Fruit fly (Drosophila melanogaster) whole organism, embryonic: ENCODE measurements around the gene et.

ENCODE experiments used
- B-H1 ChIP-seq: fragments of 200-800 bp; sonication (Bioruptor generic); IDR thresholded peaks from 3 replicates; pipeline ENCODE4 v1.3.6; 2022; ENCODE audit warnings: missing biosample characterization, missing genetic modification characterization
- B-H2 ChIP-seq: fragments of 200-800 bp; sonication (Bioruptor generic); optimal IDR thresholded peaks from 2 replicates; lab custom pipeline; 2018; ENCODE audit warnings: missing biosample characterization, mild to moderate bottlenecking, missing genetic modification characterization
- Blimp-1 ChIP-seq: fragments of 200-800 bp; sonication (Bioruptor generic); optimal IDR thresholded peaks from 3 replicates; lab custom pipeline; 2018; ENCODE audit warnings: missing biosample characterization, missing genetic modification characterization, mild to moderate bottlenecking, moderate library complexity, missing genetic modification reagents
- CG10274 ChIP-seq: fragments of 200-800 bp; sonication (Bioruptor generic); optimal IDR thresholded peaks from 3 replicates; lab custom pipeline; 2017; ENCODE audit warnings: missing biosample characterization, mild to moderate bottlenecking, missing genetic modification characterization
- CG11456 ChIP-seq: fragments of 200-800 bp; sonication (Bioruptor generic); IDR thresholded peaks from 3 replicates; pipeline ENCODE4 v1.3.6; 2022; ENCODE audit warnings: missing biosample characterization, missing genetic modification characterization
- CG13123 ChIP-seq: fragments of 200-800 bp; sonication (Bioruptor generic); optimal IDR thresholded peaks from 2 replicates; lab custom pipeline; 2016; ENCODE audit warnings: missing biosample characterization, missing genetic modification characterization
- CG15479 ChIP-seq: fragments of 200-800 bp; sonication (Bioruptor generic); optimal IDR thresholded peaks from 3 replicates; lab custom pipeline; 2019; ENCODE audit warnings: missing biosample characterization, mild to moderate bottlenecking, missing genetic modification characterization, moderate library complexity
- CG15514 ChIP-seq: fragments of 200-800 bp; sonication (Bioruptor generic); optimal IDR thresholded peaks from 3 replicates; lab custom pipeline; 2017; ENCODE audit warnings: missing biosample characterization, missing genetic modification characterization, mild to moderate bottlenecking, moderate library complexity, missing genetic modification reagents
- CG17186 ChIP-seq: fragments of 200-800 bp; sonication (Bioruptor generic); optimal IDR thresholded peaks from 3 replicates; lab custom pipeline; 2017; ENCODE audit warnings: missing biosample characterization, missing genetic modification reagents, missing genetic modification characterization
- CG18599 ChIP-seq: fragments of 200-800 bp; sonication (Bioruptor generic); optimal IDR thresholded peaks from 3 replicates; lab custom pipeline; 2017; ENCODE audit warnings: missing biosample characterization, missing genetic modification characterization, mild to moderate bottlenecking, moderate library complexity, missing genetic modification reagents
- CG18764 ChIP-seq: fragments of 200-800 bp; sonication (Bioruptor generic); optimal IDR thresholded peaks from 3 replicates; lab custom pipeline; 2016; ENCODE audit warnings: missing biosample characterization, missing genetic modification characterization
- CG2712 ChIP-seq: fragments of 200-800 bp; optimal IDR thresholded peaks from 3 replicates; lab custom pipeline; 2019; ENCODE audit warnings: missing biosample characterization, mild to moderate bottlenecking, missing genetic modification characterization, moderate library complexity
- CG30403 ChIP-seq: fragments of 200-800 bp; sonication (Bioruptor generic); optimal IDR thresholded peaks from 3 replicates; lab custom pipeline; 2016; ENCODE audit warnings: missing biosample characterization, missing genetic modification characterization
- CG31388 ChIP-seq: fragments of 200-800 bp; sonication (Bioruptor generic); optimal IDR thresholded peaks from 2 replicates; lab custom pipeline; 2016; ENCODE audit warnings: missing biosample characterization, missing genetic modification characterization
- CG33213 ChIP-seq: fragments of 200-800 bp; sonication (Bioruptor generic); optimal IDR thresholded peaks from 3 replicates; lab custom pipeline; 2016; ENCODE audit warnings: missing biosample characterization, missing genetic modification characterization
- CG34376 ChIP-seq: fragments of 200-800 bp; sonication (Bioruptor generic); optimal IDR thresholded peaks from 2 replicates; lab custom pipeline; 2018; ENCODE audit warnings: missing biosample characterization, mild to moderate bottlenecking, missing genetic modification characterization
- CG4328 ChIP-seq: fragments of 200-800 bp; sonication (Bioruptor generic); optimal IDR thresholded peaks from 3 replicates; lab custom pipeline; 2017; ENCODE audit warnings: missing biosample characterization, missing genetic modification reagents, missing genetic modification characterization
- CG43689 ChIP-seq: fragments of 200-800 bp; sonication (Bioruptor generic); IDR thresholded peaks from 2 replicates; pipeline ENCODE4 v1.3.6; 2022; ENCODE audit warnings: missing biosample characterization, missing genetic modification characterization
- CG6654 ChIP-seq: fragments of 200-800 bp; sonication (Bioruptor generic); optimal IDR thresholded peaks from 2 replicates; lab custom pipeline; 2017; ENCODE audit warnings: missing biosample characterization, mild to moderate bottlenecking, missing genetic modification characterization
- CG6791 ChIP-seq: fragments of 200-800 bp; sonication (Bioruptor generic); IDR thresholded peaks from 3 replicates; pipeline ENCODE4 v1.3.6; 2022; ENCODE audit warnings: missing biosample characterization, missing genetic modification characterization; ENCODE audit not compliant: partially characterized antibody
- CG6813 ChIP-seq: fragments of 200-800 bp; sonication (Bioruptor generic); optimal IDR thresholded peaks from 2 replicates; lab custom pipeline; 2017; ENCODE audit warnings: missing biosample characterization, missing genetic modification characterization, mild to moderate bottlenecking, moderate library complexity, missing genetic modification reagents
- CTCF ChIP-seq: fragments of 200-800 bp; sonication (Bioruptor generic); optimal IDR thresholded peaks from 2 replicates; lab custom pipeline; 2017; ENCODE audit warnings: missing biosample characterization, mild to moderate bottlenecking, missing genetic modification characterization, moderate library complexity
- ERR ChIP-seq: fragments of 200-800 bp; sonication (Bioruptor generic); optimal IDR thresholded peaks from 2 replicates; lab custom pipeline; 2016; ENCODE audit warnings: missing biosample characterization, missing genetic modification characterization
- Eip74EF ChIP-seq, 2 experiments: fragments of 200-800 bp in 1 of 2; fragments of >200 bp in 1 of 2; sonication (Bioruptor generic) in 1 of 2; optimal IDR thresholded peaks; 2 replicates each; lab custom pipeline; 2017 to 2019; ENCODE audit warnings: missing biosample characterization in 2 of 2, missing genetic modification characterization in 2 of 2, mild to moderate bottlenecking in 1 of 2, moderate library complexity in 1 of 2
- Gsc ChIP-seq: fragments of 200-800 bp; sonication (Bioruptor generic); IDR thresholded peaks from 2 replicates; pipeline ENCODE4 v1.3.6; 2022; ENCODE audit warnings: missing biosample characterization, missing genetic modification characterization
- HLHmδ ChIP-seq: fragments of 200-800 bp; sonication (Bioruptor generic); optimal IDR thresholded peaks from 2 replicates; lab custom pipeline; 2018; ENCODE audit warnings: missing biosample characterization, mild to moderate bottlenecking, missing genetic modification characterization, moderate library complexity
- HmgZ ChIP-seq: fragments of 200-800 bp; sonication (Bioruptor generic); optimal IDR thresholded peaks from 2 replicates; lab custom pipeline; 2018; ENCODE audit warnings: missing biosample characterization, mild to moderate bottlenecking, missing genetic modification characterization
- Hr51 ChIP-seq, 2 experiments: fragments of 200-800 bp; sonication (Bioruptor generic); optimal IDR thresholded peaks; 2 replicates in 1 of 2; 3 replicates in 1 of 2; lab custom pipeline; 2016 to 2018; ENCODE audit warnings: missing biosample characterization in 2 of 2, missing genetic modification characterization in 2 of 2, mild to moderate bottlenecking in 1 of 2, moderate library complexity in 1 of 2
- NC2β ChIP-seq: fragments of 200-800 bp; sonication (Bioruptor generic); optimal IDR thresholded peaks from 2 replicates; lab custom pipeline; 2016; ENCODE audit warnings: missing biosample characterization, missing genetic modification characterization
- Optix ChIP-seq: fragments of 200-800 bp; sonication (Bioruptor generic); IDR thresholded peaks from 3 replicates; pipeline ENCODE4 v1.3.6; 2022; ENCODE audit warnings: missing biosample characterization, missing genetic modification characterization
- PHDP ChIP-seq: fragments of 200-800 bp; sonication (Bioruptor generic); optimal IDR thresholded peaks from 3 replicates; lab custom pipeline; 2018; ENCODE audit warnings: missing biosample characterization, mild to moderate bottlenecking, missing genetic modification characterization, moderate library complexity
- Sox102F ChIP-seq: fragments of 200-800 bp; sonication (Bioruptor generic); optimal IDR thresholded peaks from 2 replicates; lab custom pipeline; 2018; ENCODE audit warnings: missing biosample characterization, mild to moderate bottlenecking, missing genetic modification characterization, moderate library complexity
- Sry-β ChIP-seq: fragments of 200-800 bp; sonication (Bioruptor generic); optimal IDR thresholded peaks from 2 replicates; lab custom pipeline; 2018; ENCODE audit warnings: missing biosample characterization, mild to moderate bottlenecking, missing genetic modification characterization, moderate library complexity
- Trl ChIP-seq, 3 experiments: fragments of >200 bp in 2 of 3; fragments of 200-800 bp in 1 of 3; sonication (Bioruptor generic) in 1 of 3; optimal IDR thresholded peaks; 2 replicates in 1 of 3; 3 replicates in 2 of 3; lab custom pipeline; 2016 to 2017; ENCODE audit warnings: missing biosample characterization in 1 of 3, missing genetic modification characterization in 1 of 3
- Xbp1 ChIP-seq: fragments of 200-800 bp; sonication (Bioruptor generic); optimal IDR thresholded peaks from 3 replicates; lab custom pipeline; 2016; ENCODE audit warnings: missing biosample characterization, mild to moderate bottlenecking, missing genetic modification characterization
- Xrp1 ChIP-seq: fragments of 200-800 bp; sonication (Bioruptor generic); IDR thresholded peaks from 2 replicates; pipeline ENCODE4 v1.3.6; 2022; ENCODE audit warnings: missing biosample characterization, missing genetic modification characterization
- caup ChIP-seq: fragments of 200-800 bp; sonication (Bioruptor generic); optimal IDR thresholded peaks from 3 replicates; lab custom pipeline; 2017; ENCODE audit warnings: missing biosample characterization, mild to moderate bottlenecking, missing genetic modification characterization, moderate library complexity; ENCODE audit not compliant: severe bottlenecking
- dimm ChIP-seq: fragments of 200-800 bp; sonication (Bioruptor generic); IDR thresholded peaks from 2 replicates; pipeline ENCODE4 v1.3.6; 2022; ENCODE audit warnings: missing biosample characterization, missing genetic modification characterization
- dmrt99B ChIP-seq: fragments of 200-800 bp; sonication (Bioruptor generic); optimal IDR thresholded peaks from 2 replicates; lab custom pipeline; 2018; ENCODE audit warnings: missing biosample characterization, mild to moderate bottlenecking, missing genetic modification characterization, moderate library complexity
- dpn ChIP-seq, 2 experiments: fragments of 200-800 bp; sonication (Bioruptor generic); optimal IDR thresholded peaks; 3 replicates each; lab custom pipeline; 2016; ENCODE audit warnings: missing biosample characterization in 2 of 2, missing genetic modification characterization in 2 of 2
- esg ChIP-seq: fragments of 200-800 bp; sonication (Bioruptor generic); conservative IDR thresholded peaks from 2 replicates; pipeline ENCODE4 v1.3.6; 2022; ENCODE audit warnings: missing biosample characterization, missing genetic modification characterization
- gce ChIP-seq: fragments of 200-800 bp; sonication (Bioruptor generic); IDR thresholded peaks from 3 replicates; pipeline ENCODE4 v1.3.6; 2022; ENCODE audit warnings: missing biosample characterization, missing genetic modification characterization
- knrl ChIP-seq: fragments of 200-800 bp; sonication (Bioruptor generic); IDR thresholded peaks from 3 replicates; pipeline ENCODE4 v1.3.6; 2022; ENCODE audit warnings: missing biosample characterization, missing genetic modification characterization; ENCODE audit not compliant: partially characterized antibody
- lilli ChIP-seq: fragments of 200-800 bp; sonication (Bioruptor generic); optimal IDR thresholded peaks from 3 replicates; lab custom pipeline; 2016; ENCODE audit warnings: missing biosample characterization, missing genetic modification characterization
- nau ChIP-seq: fragments of 200-800 bp; sonication (Bioruptor generic); optimal IDR thresholded peaks from 3 replicates; lab custom pipeline; 2017; ENCODE audit warnings: missing biosample characterization, mild to moderate bottlenecking, missing genetic modification characterization, missing genetic modification reagents
- ssp ChIP-seq: fragments of 200-800 bp; sonication (Bioruptor generic); IDR thresholded peaks from 2 replicates; pipeline ENCODE4 v1.3.6; 2022; ENCODE audit warnings: missing biosample characterization, missing genetic modification characterization
- tna ChIP-seq: fragments of 200-800 bp; sonication (Bioruptor generic); IDR thresholded peaks from 2 replicates; pipeline ENCODE4 v1.3.6; 2022; ENCODE audit warnings: missing biosample characterization, missing genetic modification characterization; ENCODE audit not compliant: partially characterized antibody
- ttk ChIP-seq: fragments of 200-800 bp; sonication (Bioruptor generic); IDR thresholded peaks from 2 replicates; pipeline ENCODE4 v2.1.2; 2022; ENCODE audit warnings: missing biosample characterization, missing genetic modification characterization
- wor ChIP-seq: fragments of 200-800 bp; sonication (Bioruptor generic); IDR thresholded peaks from 2 replicates; pipeline ENCODE4 v1.3.6; 2022; ENCODE audit warnings: missing biosample characterization, missing genetic modification characterization

The et gene

DNA sequence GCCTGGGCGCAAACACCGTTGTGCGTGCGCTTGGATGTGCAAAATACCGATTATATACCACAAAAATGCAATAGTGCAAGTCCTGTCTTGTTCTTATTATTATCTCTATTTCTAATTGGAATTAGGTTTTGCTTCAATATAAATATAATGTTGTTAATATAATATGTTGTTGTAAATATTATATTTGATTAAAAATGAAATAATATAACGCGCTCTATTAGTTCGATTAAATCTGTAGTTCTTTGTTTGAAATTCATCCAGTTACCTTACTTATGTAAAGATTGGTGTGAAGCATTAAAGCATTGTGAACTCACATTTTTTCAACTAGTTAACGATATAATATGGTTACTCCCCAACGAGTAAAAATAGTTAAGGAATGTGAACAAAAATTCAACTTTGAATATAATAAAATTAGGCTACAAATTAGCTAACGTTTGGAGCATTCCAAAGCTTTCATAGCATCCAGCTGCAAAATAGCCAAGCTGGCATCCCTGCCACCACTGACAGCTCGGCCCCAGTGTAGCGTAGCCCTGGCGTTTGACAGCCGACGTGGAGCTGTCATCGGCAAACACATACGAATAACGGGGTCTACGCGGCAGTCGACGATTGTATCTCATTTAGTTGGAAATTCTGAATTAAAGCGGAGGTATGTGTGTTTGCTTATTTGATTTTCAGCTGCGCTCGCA, 32.7 kb downstream of the et start, which contains the start of the genes CG12237 and Sec61gamma (continued):
- TF ChIP-seq CG31388 (GFP tag; lab: Kevin White, UChicago): no peak
- no peak for TF ChIP-seq B-H1
- TF ChIP-seq Eip74EF (GFP tag; optimal IDR thresholded peaks at IDR 0.05; lab: Kevin White, UChicago): no peak
- no peak for TF ChIP-seq gce (GFP tag; lab: Robert Waterston, UW)
- TF ChIP-seq CTCF (GFP tag; lab: Kevin White, UChicago): no peak
- no peak for TF ChIP-seq Optix (GFP tag; lab: Robert Waterston, UW)
- no peak for TF ChIP-seq esg
- TF ChIP-seq Trl (optimal IDR thresholded peaks at IDR 0.05; lab: Kevin White, UChicago): no peak
- TF ChIP-seq Trl (GFP tag; optimal IDR thresholded peaks at IDR 0.05; lab: Kevin White, UChicago): peak; percentile 18
- no peak for TF ChIP-seq tna (GFP tag; lab: Robert Waterston, UW)
- TF ChIP-seq wor (GFP tag; lab: Robert Waterston, UW): no peak
- peak; percentile 48 for TF ChIP-seq CG34376 (GFP tag; lab: Kevin White, UChicago)
- TF ChIP-seq dmrt99B (tag; lab: Kevin White, UChicago): no peak
- peak; percentile 32 for TF ChIP-seq CG15479
- TF ChIP-seq Blimp-1 (GFP tag; lab: Kevin White, UChicago): no peak
- TF ChIP-seq Xrp1 (GFP tag; lab: Robert Waterston, UW): no peak
- TF ChIP-seq CG6791: 0 out of 3 replicates have a peak, but pooled peaks have one; percentile 22
- no peak for TF ChIP-seq CG4328 (GFP tag; lab: Kevin White, UChicago)
- TF ChIP-seq dpn (GFP tag; optimal IDR thresholded peaks at IDR 0.05; lab: Kevin White, UChicago): peak in 1 of 2 experiments; percentile 48
- no peak for TF ChIP-seq CG30403 (GFP tag; lab: Kevin White, UChicago)
- TF ChIP-seq ERR (GFP tag; lab: Kevin White, UChicago): peak; percentile 25
- no peak for TF ChIP-seq CG10274 (GFP tag; lab: Kevin White, UChicago)
- TF ChIP-seq CG2712 (tag; lab: Kevin White, UChicago): peak; percentile 48
- peak; percentile 29 for TF ChIP-seq CG17186 (GFP tag; lab: Kevin White, UChicago)
- no peak for TF ChIP-seq ttk (GFP tag; lab: Robert Waterston, UW)
- TF ChIP-seq NC2β (GFP tag; lab: Kevin White, UChicago): peak; percentile 53
- peak; percentile 79 for TF ChIP-seq CG15514
- TF ChIP-seq CG18599 (GFP tag; lab: Kevin White, UChicago): no peak
- TF ChIP-seq caup (GFP tag; lab: Kevin White, UChicago): no peak
- TF ChIP-seq Gsc: no peak
- no peak for TF ChIP-seq CG18764 (GFP tag; lab: Kevin White, UChicago)
- TF ChIP-seq dimm: no peak
- no peak for TF ChIP-seq CG43689 (GFP tag; lab: Robert Waterston, UW)
- TF ChIP-seq B-H2 (GFP tag; lab: Kevin White, UChicago): peak; percentile 44
- no peak for TF ChIP-seq CG13123 (GFP tag; lab: Kevin White, UChicago)
- no peak for TF ChIP-seq CG6813
- no peak for TF ChIP-seq CG6654 (GFP tag; lab: Kevin White, UChicago)
- no peak for TF ChIP-seq PHDP (tag; lab: Kevin White, UChicago)
- no peak for TF ChIP-seq knrl
- TF ChIP-seq Sry-β (GFP tag; lab: Kevin White, UChicago): peak; percentile 96
- TF ChIP-seq HLHmδ (GFP tag; lab: Kevin White, UChicago): peak; percentile 85
- TF ChIP-seq nau (GFP tag; lab: Kevin White, UChicago): no peak
- TF ChIP-seq CG11456 (GFP tag; lab: Robert Waterston, UW): peak; percentile 62; the same call in 1 of the 3 replicates
- no peak for TF ChIP-seq Hr51 (GFP tag; optimal IDR thresholded peaks at IDR 0.05; lab: Kevin White, UChicago)
- TF ChIP-seq CG33213 (GFP tag; lab: Kevin White, UChicago): peak; percentile 39
- TF ChIP-seq HmgZ (tag; lab: Kevin White, UChicago): peak; percentile 75
- peak; percentile 58 for TF ChIP-seq Xbp1 (GFP tag; lab: Kevin White, UChicago)
- peak; percentile 25 for TF ChIP-seq lilli (GFP tag; lab: Kevin White, UChicago)
- TF ChIP-seq ssp (GFP tag; lab: Robert Waterston, UW): peak; percentile 30
- no peak for TF ChIP-seq Sox102F (GFP tag; lab: Kevin White, UChicago)
